Worm (Caenorhabditis elegans): ENCODE measurements around the gene clec-62.
A peak's percentile ranks its signal among the peaks of the same experiment; 100 is the strongest.

The clec-62 gene

DNA sequence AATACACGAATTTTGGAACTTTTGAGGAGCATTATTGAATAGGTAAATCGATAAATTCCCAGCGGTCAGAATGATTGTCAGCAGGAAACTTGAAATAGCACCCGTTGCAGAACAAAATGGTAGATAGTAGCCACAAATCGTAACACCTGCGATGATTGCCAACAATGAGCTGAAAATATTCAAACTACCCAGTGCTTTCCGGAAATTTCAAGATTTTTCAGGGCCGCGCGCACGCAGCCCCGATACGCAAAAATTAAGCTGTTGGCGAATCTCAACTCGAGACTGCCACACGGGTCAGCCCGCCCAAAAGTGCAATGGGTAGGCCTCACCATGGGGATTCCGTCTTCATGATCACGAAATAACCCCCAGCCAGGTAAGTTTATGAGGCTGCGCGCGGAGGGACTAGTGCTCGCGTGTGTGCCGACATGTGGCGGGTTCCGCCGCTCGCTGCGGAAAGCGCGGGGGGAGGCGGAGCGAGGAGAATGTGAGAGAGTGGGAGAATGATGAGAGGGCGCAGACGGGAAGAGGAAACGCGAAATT, 49.7 kb upstream of the clec-62 start (continued):
- TF ChIP-seq tbp1 (GFP tag; optimal IDR thresholded peaks at IDR 0.05) = peak; percentile 83
- peak; percentile 97 for TF ChIP-seq chd-7 (tag; optimal IDR thresholded peaks at IDR 0.05)
- TF ChIP-seq snpc-1.1 (tag; optimal IDR thresholded peaks at IDR 0.05; ENCODE audit: insufficient read depth) = peak; percentile 98
- TF ChIP-seq D2030.7 (GFP tag; IDR thresholded peaks at IDR 0.05) = peak; percentile 99
- peak; percentile 98 for TF ChIP-seq F10E7.11 (tag; optimal IDR thresholded peaks at IDR 0.05)
- TF ChIP-seq F23B12.7 (tag; optimal IDR thresholded peaks at IDR 0.05; ENCODE audit: insufficient read depth) = peak; percentile 95
- peak; percentile 56; the same call in 1 of the 2 replicates for TF ChIP-seq Y67H2A.10 (GFP tag; conservative IDR thresholded peaks at IDR 0.05)
- peak; percentile 73 for TF ChIP-seq let-526 (GFP tag; IDR thresholded peaks at IDR 0.05)
- TF ChIP-seq K12H6.12 (tag; optimal IDR thresholded peaks at IDR 0.05) = peak; percentile 89
- TF ChIP-seq attf-5 (GFP tag; optimal IDR thresholded peaks at IDR 0.05) = peak; percentile 84
- peak; percentile 99 for TF ChIP-seq hmg-1.2 (GFP tag; IDR thresholded peaks at IDR 0.05)
- peak; percentile 100 for TF ChIP-seq zfh-2 (GFP tag; conservative IDR thresholded peaks at IDR 0.05)
- peak; percentile 96 for TF ChIP-seq hsf-1 (GFP tag; IDR thresholded peaks at IDR 0.05)
- 0 out of 2 replicates have a peak, but pooled peaks have one; percentile 80 for TF ChIP-seq ceh-40 (GFP tag; IDR thresholded peaks at IDR 0.05)
- TF ChIP-seq tbx-9 (tag; optimal IDR thresholded peaks at IDR 0.05; ENCODE audit: borderline replicate concordance) = peak; percentile 76
- peak; percentile 38 for TF ChIP-seq rpc-1 (optimal IDR thresholded peaks at IDR 0.05)
- peak; percentile 18 for TF ChIP-seq rpc-1 (tag; optimal IDR thresholded peaks at IDR 0.05)
- peak; percentile 91 for TF ChIP-seq rcor-1 (GFP tag; IDR thresholded peaks at IDR 0.05)
- TF ChIP-seq nhr-90 (tag; optimal IDR thresholded peaks at IDR 0.05) = peak; percentile 93
- TF ChIP-seq lsy-27 (tag; optimal IDR thresholded peaks at IDR 0.05; ENCODE audit: borderline replicate concordance, insufficient read depth) = peak; percentile 73
- TF ChIP-seq Y53F4B.3 (GFP tag; IDR thresholded peaks at IDR 0.05) = peak; percentile 80
- peak; percentile 69 for TF ChIP-seq akir-1 (GFP tag; optimal IDR thresholded peaks at IDR 0.05)
- peak; percentile 68 for TF ChIP-seq madf-3 (GFP tag; IDR thresholded peaks at IDR 0.05)
- peak; percentile 100 for TF ChIP-seq ama-1 (optimal IDR thresholded peaks at IDR 0.05)
- peak; percentile 71 to 77 for TF ChIP-seq ama-1 (GFP tag; optimal IDR thresholded peaks at IDR 0.05)
- peak; percentile 97 for TF ChIP-seq lin-40 (tag; optimal IDR thresholded peaks at IDR 0.05)
- TF ChIP-seq egl-44 (GFP tag; IDR thresholded peaks at IDR 0.05) = peak; percentile 95
- peak; percentile 93 for TF ChIP-seq madf-6 (GFP tag; IDR thresholded peaks at IDR 0.05)
- TF ChIP-seq mes-4 (tag; optimal IDR thresholded peaks at IDR 0.05) = peak; percentile 89
- TF ChIP-seq B0336.3 (GFP tag; IDR thresholded peaks at IDR 0.05) = peak; percentile 100
- TF ChIP-seq B0261.1 (tag; optimal IDR thresholded peaks at IDR 0.05) = peak; percentile 52
- TF ChIP-seq lin-35 (GFP tag; optimal IDR thresholded peaks at IDR 0.05) = peak in 2 of 3 experiments; percentile 63 to 79
- TF ChIP-seq ceh-91 (GFP tag; IDR thresholded peaks at IDR 0.05) = peak; percentile 77
- TF ChIP-seq hrde-1 (tag; optimal IDR thresholded peaks at IDR 0.05; ENCODE audit: borderline replicate concordance) = peak; percentile 96
- peak; percentile 99 for TF ChIP-seq dox-1 (GFP tag; IDR thresholded peaks at IDR 0.05)
- peak; percentile 86 for TF ChIP-seq F33H1.4 (GFP tag; IDR thresholded peaks at IDR 0.05)
- peak; percentile 90; the same call in 1 of the 2 replicates for TF ChIP-seq F37B4.10 (GFP tag; IDR thresholded peaks at IDR 0.05)
- no peak for TF ChIP-seq nfya-2 (GFP tag; IDR thresholded peaks at IDR 0.05)
- 0 out of 2 replicates have a peak, but pooled peaks have one; percentile 39 for TF ChIP-seq aptf-3 (GFP tag; IDR thresholded peaks at IDR 0.05)

- no peak for TF ChIP-seq Y53G8AR.9 (GFP tag; conservative IDR thresholded peaks at IDR 0.05)
- TF ChIP-seq atf-7 (tag; optimal IDR thresholded peaks at IDR 0.05) = no peak
- no peak for TF ChIP-seq ets-4 (GFP tag; optimal IDR thresholded peaks at IDR 0.05)
These were observed 47.6 kb upstream of the clec-62 start for ce11 chrII:12942496-12942895.

Data from whole organism, young adult.